Worm (Caenorhabditis elegans) whole organism, young adult: ENCODE results near the gene fbxa-29.

ENCODE experiments used
- B0261.1 ChIP-seq: sonication (generic microtip); optimal IDR thresholded peaks from 2 replicates; lab custom pipeline; 2016; ENCODE audit warnings: mild to moderate bottlenecking, missing genetic modification characterization, moderate library complexity, missing compliant biosample characterization
- F37B4.10 ChIP-seq: fragments of 200-800 bp; sonication (Bioruptor generic); IDR thresholded peaks from 2 replicates; pipeline ENCODE4 v1.3.6; 2022; ENCODE audit warnings: missing genetic modification characterization, missing compliant biosample characterization
- T26A5.8 ChIP-seq: sonication (generic microtip); optimal IDR thresholded peaks from 2 replicates; lab custom pipeline; 2016; ENCODE audit warnings: missing genetic modification characterization, missing compliant biosample characterization
- ZK185.1 ChIP-seq: sonication (generic microtip); optimal IDR thresholded peaks from 2 replicates; lab custom pipeline; 2016; ENCODE audit warnings: mild to moderate bottlenecking, missing genetic modification characterization, missing compliant biosample characterization; ENCODE audit not compliant: poor library complexity, severe bottlenecking
- ama-1 ChIP-seq, 3 experiments: fragments of 150-350 bp in 1 of 3; sonication (generic microtip) in 2 of 3; optimal IDR thresholded peaks; 2 replicates each; lab custom pipeline; 2014 to 2018; ENCODE audit warnings: missing biosample characterization in 2 of 3, missing genetic modification characterization in 2 of 3, missing genetic modification reagents in 2 of 3
- ceh-91 ChIP-seq: fragments of 200-800 bp; sonication (Bioruptor generic); IDR thresholded peaks from 2 replicates; pipeline ENCODE4 v1.3.6; 2022; ENCODE audit warnings: missing genetic modification reagents, missing genetic modification characterization, missing compliant biosample characterization
- chd-7 ChIP-seq: sonication (generic microtip); optimal IDR thresholded peaks from 2 replicates; lab custom pipeline; 2016; ENCODE audit warnings: mild to moderate bottlenecking, missing genetic modification characterization, moderate library complexity, missing compliant biosample characterization
- dox-1 ChIP-seq: fragments of 200-800 bp; sonication (Bioruptor generic); IDR thresholded peaks from 2 replicates; pipeline ENCODE4 v1.3.6; 2022; ENCODE audit warnings: missing genetic modification reagents, missing genetic modification characterization, missing compliant biosample characterization
- nfya-1 ChIP-seq: sonication (generic microtip); optimal IDR thresholded peaks from 2 replicates; lab custom pipeline; 2017; ENCODE audit warnings: antibody characterized with exemption, missing compliant biosample characterization, missing genetic modification characterization, borderline replicate concordance; ENCODE audit not compliant: insufficient read depth
- pha-4 ChIP-seq: fragments of 150-350 bp; sonication (generic microtip); optimal IDR thresholded peaks from 2 replicates; lab custom pipeline; 2014; ENCODE audit warnings: missing biosample characterization, missing genetic modification reagents, missing genetic modification characterization
- repo-1 ChIP-seq: sonication (generic microtip); optimal IDR thresholded peaks from 2 replicates; lab custom pipeline; 2017; ENCODE audit warnings: mild to moderate bottlenecking, missing genetic modification characterization, missing compliant biosample characterization
- snpc-4 ChIP-seq, 5 experiments: fragments of 150-350 bp in 1 of 5; sonication (generic microtip) in 4 of 5; optimal IDR thresholded peaks; 2 replicates each; lab custom pipeline; 2014 to 2018; ENCODE audit warnings: missing genetic modification characterization in 5 of 5, missing biosample characterization in 3 of 5, antibody characterized with exemption in 2 of 5, mild to moderate bottlenecking in 2 of 5, missing compliant biosample characterization in 2 of 5, missing genotype in 2 of 5, moderate library complexity in 2 of 5, missing genetic modification reagents in 1 of 5
- unc-130 ChIP-seq: sonication (generic microtip); optimal IDR thresholded peaks from 2 replicates; lab custom pipeline; 2016; ENCODE audit warnings: missing genetic modification reagents, missing genetic modification characterization, missing compliant biosample characterization
- unc-62 ChIP-seq: fragments of 150-350 bp; optimal IDR thresholded peaks from 2 replicates; lab custom pipeline; 2014; ENCODE audit warnings: missing biosample characterization, missing genetic modification reagents, missing genetic modification characterization

DNA sequence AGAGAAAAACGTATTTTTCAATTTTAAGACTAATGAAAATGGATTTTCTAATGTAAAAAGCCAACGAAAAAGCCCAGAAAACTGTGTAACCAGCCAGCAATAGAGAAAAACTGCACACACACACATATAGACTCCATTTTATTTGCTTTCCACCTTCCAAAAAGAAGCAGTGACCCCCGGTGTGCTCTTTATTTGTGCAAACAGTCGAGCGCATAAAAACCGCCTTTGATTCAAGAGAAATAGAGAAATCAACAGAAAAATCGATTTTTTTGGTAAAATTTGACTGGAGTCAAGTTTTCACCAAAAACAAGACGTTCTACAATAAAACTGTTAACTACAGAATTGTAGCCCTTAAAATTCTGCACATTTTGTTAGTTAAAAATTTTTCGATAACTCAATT lies 44.9 kb downstream of the fbxa-29 start:
- TF ChIP-seq pha-4 (tag; lab: Kevin White, UChicago), result no peak
- no peak for TF ChIP-seq unc-62 (GFP tag; lab: Kevin White, UChicago)
- no peak for TF ChIP-seq unc-130 (GFP tag; lab: Kevin White, UChicago)
- TF ChIP-seq repo-1 (tag; lab: Kevin White, UChicago), result no peak
- no peak for TF ChIP-seq T26A5.8
- no peak for TF ChIP-seq ama-1 (optimal IDR thresholded peaks at IDR 0.05; lab: Kevin White, UChicago)
- TF ChIP-seq ama-1 (GFP tag; optimal IDR thresholded peaks at IDR 0.05; lab: Kevin White, UChicago), result no peak
- no peak for TF ChIP-seq dox-1 (GFP tag; lab: Robert Waterston, UW)
- TF ChIP-seq B0261.1, result no peak
- TF ChIP-seq ceh-91 (GFP tag; lab: Robert Waterston, UW), result no peak
- no peak for TF ChIP-seq nfya-1
- TF ChIP-seq chd-7 (tag; lab: Kevin White, UChicago), result no peak
- no peak for TF ChIP-seq snpc-4 (GFP tag; optimal IDR thresholded peaks at IDR 0.05; lab: Kevin White, UChicago)
- TF ChIP-seq snpc-4 (tag; optimal IDR thresholded peaks at IDR 0.05; lab: Kevin White, UChicago), result no peak
- TF ChIP-seq ZK185.1 (tag; lab: Kevin White, UChicago), result no peak
- TF ChIP-seq F37B4.10 (GFP tag; lab: Robert Waterston, UW), result no peak
